Fruit fly (Drosophila melanogaster) Kc167 (cell line): ENCODE data around the gene AstC.

ENCODE experiments used
- h ChIP-seq: fragments of >200 bp; optimal IDR thresholded peaks from 3 replicates; lab custom pipeline; 2018; ENCODE audit warnings: missing external identifiers
- insv ChIP-seq: fragments of >200 bp; optimal IDR thresholded peaks from 3 replicates; lab custom pipeline; 2018; ENCODE audit warnings: missing external identifiers
- ttk ChIP-seq: sonication (Bioruptor generic); optimal IDR thresholded peaks from 2 replicates; lab custom pipeline; 2017; ENCODE audit warnings: missing external identifiers

- TF ChIP-seq insv (no peak), ttk (lab: Kevin White, UChicago) (no peak), h (no peak)
Measured at dm6 chr2L:11091111-11091510, 9.9 kb upstream of the AstC start, which contains the start of gene Wdr59.
